Fruit fly (Drosophila melanogaster): ENCODE measurements around the gene Mur89F.

- TF ChIP-seq CTCF (optimal IDR thresholded peaks at IDR 0.05) = no peak
- TF ChIP-seq CG8478 (optimal IDR thresholded peaks at IDR 0.05) = no peak
Measured at dm6 chr3R:17209990-17210389, 8.1 kb upstream of the Mur89F start.

Data from S2 (cell line).